Fruit fly (Drosophila melanogaster) whole organism, prepupa: ENCODE data around the gene CheA84a.

ENCODE experiments used
- Blimp-1 ChIP-seq: fragments of 200-800 bp; sonication (Bioruptor generic); optimal IDR thresholded peaks from 3 replicates; lab custom pipeline; 2017; ENCODE audit warnings: missing biosample characterization, missing genetic modification characterization, mild to moderate bottlenecking, moderate library complexity, missing genetic modification reagents
- CG10631 ChIP-seq: fragments of 200-800 bp; sonication (Bioruptor generic); optimal IDR thresholded peaks from 2 replicates; lab custom pipeline; 2016; ENCODE audit warnings: missing biosample characterization, missing genetic modification characterization
- CG11294 ChIP-seq: fragments of 200-800 bp; sonication (Bioruptor generic); IDR thresholded peaks from 2 replicates; pipeline ENCODE4 v1.3.6; 2022; ENCODE audit warnings: missing biosample characterization, missing genetic modification characterization
- CG11762 ChIP-seq: fragments of 200-800 bp; sonication (Bioruptor generic); optimal IDR thresholded peaks from 3 replicates; lab custom pipeline; 2016; ENCODE audit warnings: missing biosample characterization, missing genetic modification characterization; ENCODE audit not compliant: insufficient read depth
- CG15336 ChIP-seq: fragments of 200-800 bp; sonication (Bioruptor generic); IDR thresholded peaks from 2 replicates; pipeline ENCODE4 v1.3.6; 2022; ENCODE audit warnings: missing biosample characterization, missing genetic modification characterization
- CG1621 ChIP-seq: fragments of 200-800 bp; sonication (Bioruptor generic); optimal IDR thresholded peaks from 3 replicates; lab custom pipeline; 2018; ENCODE audit warnings: missing biosample characterization, mild to moderate bottlenecking, missing genetic modification characterization
- CG16779 ChIP-seq: fragments of 200-800 bp; sonication (Bioruptor generic); optimal IDR thresholded peaks from 3 replicates; lab custom pipeline; 2017; ENCODE audit warnings: missing biosample characterization, mild to moderate bottlenecking, missing genetic modification characterization
- CG3032 ChIP-seq: fragments of 200-800 bp; optimal IDR thresholded peaks from 2 replicates; lab custom pipeline; 2019; ENCODE audit warnings: missing biosample characterization, mild to moderate bottlenecking, missing genetic modification characterization, moderate library complexity
- CG34406 ChIP-seq: fragments of 200-800 bp; sonication (Bioruptor generic); optimal IDR thresholded peaks from 3 replicates; lab custom pipeline; 2016; ENCODE audit warnings: missing biosample characterization, missing genetic modification characterization
- CG4318 ChIP-seq: fragments of 200-800 bp; sonication (Bioruptor generic); optimal IDR thresholded peaks from 3 replicates; lab custom pipeline; 2017; ENCODE audit warnings: missing biosample characterization, mild to moderate bottlenecking, missing genetic modification characterization
- CG6163 ChIP-seq: fragments of 200-800 bp; sonication (Bioruptor generic); IDR thresholded peaks from 3 replicates; pipeline ENCODE4 v1.3.6; 2022; ENCODE audit warnings: missing biosample characterization, missing genetic modification characterization
- CG6276 ChIP-seq: fragments of 200-800 bp; sonication (Bioruptor generic); optimal IDR thresholded peaks from 2 replicates; lab custom pipeline; 2017; ENCODE audit warnings: missing biosample characterization, mild to moderate bottlenecking, missing genetic modification characterization
- CG6808 ChIP-seq: fragments of 200-800 bp; sonication (Bioruptor generic); optimal IDR thresholded peaks from 3 replicates; lab custom pipeline; 2017; ENCODE audit warnings: missing biosample characterization, missing genetic modification characterization, mild to moderate bottlenecking, moderate library complexity, missing genetic modification reagents
- CG7368 ChIP-seq: fragments of 200-800 bp; sonication (Bioruptor generic); optimal IDR thresholded peaks from 3 replicates; lab custom pipeline; 2016; ENCODE audit warnings: missing biosample characterization, missing genetic modification characterization
- CG8119 ChIP-seq: fragments of 200-800 bp; sonication (Bioruptor generic); IDR thresholded peaks from 3 replicates; pipeline ENCODE4 v1.3.6; 2022; ENCODE audit warnings: missing biosample characterization, missing genetic modification characterization
- CG8632 ChIP-seq: fragments of 200-800 bp; sonication (Bioruptor generic); optimal IDR thresholded peaks from 3 replicates; lab custom pipeline; 2016; ENCODE audit warnings: missing biosample characterization, missing genetic modification characterization
- CG9139 ChIP-seq: fragments of 200-800 bp; sonication (Bioruptor generic); optimal IDR thresholded peaks from 3 replicates; lab custom pipeline; 2017; ENCODE audit warnings: missing biosample characterization, mild to moderate bottlenecking, missing genetic modification characterization
- Eip75B ChIP-seq: fragments of 200-800 bp; sonication (Bioruptor generic); optimal IDR thresholded peaks from 3 replicates; lab custom pipeline; 2016; ENCODE audit warnings: missing biosample characterization, missing genetic modification characterization
- Eip78C ChIP-seq: fragments of 200-800 bp; sonication (Bioruptor generic); peaks from one replicate; lab custom pipeline; 2016; ENCODE audit warnings: missing biosample characterization, missing genetic modification characterization
- Eip93F ChIP-seq: fragments of 200-800 bp; sonication (Bioruptor generic); optimal IDR thresholded peaks from 2 replicates; lab custom pipeline; 2016; ENCODE audit warnings: missing biosample characterization, mild to moderate bottlenecking, missing genetic modification characterization
- Ets21C ChIP-seq: fragments of 200-800 bp; sonication (Bioruptor generic); optimal IDR thresholded peaks from 3 replicates; lab custom pipeline; 2016; ENCODE audit warnings: missing biosample characterization, missing genetic modification characterization
- Ets96B ChIP-seq: fragments of 200-800 bp; optimal IDR thresholded peaks from 2 replicates; lab custom pipeline; 2019; ENCODE audit warnings: missing biosample characterization, mild to moderate bottlenecking, missing genetic modification characterization, moderate library complexity
- Hr39 ChIP-seq: fragments of 200-800 bp; sonication (Bioruptor generic); optimal IDR thresholded peaks from 2 replicates; lab custom pipeline; 2016; ENCODE audit warnings: missing biosample characterization, missing genetic modification characterization
- Lpt ChIP-seq: fragments of 200-800 bp; sonication (Bioruptor generic); optimal IDR thresholded peaks from 3 replicates; lab custom pipeline; 2016; ENCODE audit warnings: missing biosample characterization, missing genetic modification characterization
- Met ChIP-seq: fragments of 200-800 bp; sonication (Bioruptor generic); optimal IDR thresholded peaks from 3 replicates; lab custom pipeline; 2016; ENCODE audit warnings: missing biosample characterization, missing genetic modification characterization
- OdsH ChIP-seq: fragments of 200-800 bp; sonication (Bioruptor generic); optimal IDR thresholded peaks from 3 replicates; lab custom pipeline; 2016; ENCODE audit warnings: missing biosample characterization, missing genetic modification characterization
- Smox ChIP-seq: fragments of 200-800 bp; sonication (Bioruptor generic); optimal IDR thresholded peaks from 3 replicates; lab custom pipeline; 2016; ENCODE audit warnings: missing biosample characterization, missing genetic modification characterization
- Sox102F ChIP-seq: fragments of 200-800 bp; sonication (Bioruptor generic); optimal IDR thresholded peaks from 2 replicates; lab custom pipeline; 2016; ENCODE audit warnings: missing biosample characterization, mild to moderate bottlenecking, missing genetic modification characterization
- Sox14 ChIP-seq: fragments of 200-800 bp; sonication (Bioruptor generic); optimal IDR thresholded peaks from 3 replicates; lab custom pipeline; 2016; ENCODE audit warnings: missing biosample characterization, missing genetic modification characterization
- Sox15 ChIP-seq: fragments of 200-800 bp; sonication (Bioruptor generic); optimal IDR thresholded peaks from 3 replicates; lab custom pipeline; 2016; ENCODE audit warnings: missing biosample characterization, missing genetic modification characterization
- acj6 ChIP-seq: fragments of 200-800 bp; sonication (Bioruptor generic); optimal IDR thresholded peaks from 3 replicates; lab custom pipeline; 2016; ENCODE audit warnings: missing biosample characterization, missing genetic modification characterization
- dac ChIP-seq: fragments of 200-800 bp; sonication (Bioruptor generic); optimal IDR thresholded peaks from 2 replicates; lab custom pipeline; 2017; ENCODE audit warnings: missing biosample characterization, mild to moderate bottlenecking, missing genetic modification characterization
- eg ChIP-seq: fragments of 200-800 bp; sonication (Bioruptor generic); IDR thresholded peaks from 3 replicates; pipeline ENCODE4 v1.3.6; 2022; ENCODE audit warnings: missing biosample characterization, missing genetic modification characterization
- fd59A ChIP-seq: fragments of 200-800 bp; sonication (Bioruptor generic); optimal IDR thresholded peaks from 2 replicates; lab custom pipeline; 2017; ENCODE audit warnings: missing biosample characterization, mild to moderate bottlenecking, missing genetic modification characterization, missing genetic modification reagents
- fd85E ChIP-seq: fragments of 200-800 bp; sonication (Bioruptor generic); optimal IDR thresholded peaks from 3 replicates; lab custom pipeline; 2016; ENCODE audit warnings: missing biosample characterization, missing genetic modification characterization
- fkh ChIP-seq: fragments of 200-800 bp; sonication (Bioruptor generic); optimal IDR thresholded peaks from 3 replicates; lab custom pipeline; 2017; ENCODE audit warnings: missing biosample characterization, mild to moderate bottlenecking, missing genetic modification characterization, moderate library complexity
- lz ChIP-seq: fragments of 200-800 bp; sonication (Bioruptor generic); optimal IDR thresholded peaks from 3 replicates; lab custom pipeline; 2016; ENCODE audit warnings: missing biosample characterization, missing genetic modification characterization
- net ChIP-seq: fragments of 200-800 bp; sonication (Bioruptor generic); optimal IDR thresholded peaks from 3 replicates; lab custom pipeline; 2016; ENCODE audit warnings: missing biosample characterization, missing genetic modification characterization
- pdm3 ChIP-seq: fragments of 200-800 bp; sonication (Bioruptor generic); optimal IDR thresholded peaks from 3 replicates; lab custom pipeline; 2016; ENCODE audit warnings: missing biosample characterization, missing genetic modification characterization
- salr ChIP-seq, 2 experiments: fragments of 200-800 bp; sonication (Bioruptor generic); optimal IDR thresholded peaks; 3 replicates each; lab custom pipeline; 2016 to 2018; ENCODE audit warnings: missing biosample characterization in 2 of 2, missing genetic modification characterization in 2 of 2, mild to moderate bottlenecking in 1 of 2
- spab ChIP-seq: fragments of 200-800 bp; sonication (Bioruptor generic); optimal IDR thresholded peaks from 2 replicates; lab custom pipeline; 2017; ENCODE audit warnings: missing biosample characterization, mild to moderate bottlenecking, missing genetic modification characterization, missing genetic modification reagents
- topi ChIP-seq: fragments of 200-800 bp; sonication (Bioruptor generic); optimal IDR thresholded peaks from 3 replicates; lab custom pipeline; 2016; ENCODE audit warnings: missing biosample characterization, missing genetic modification characterization

The CheA84a gene

dm6 chr3R:8197137-8197536 is 7.5 kb downstream of the CheA84a start (continued):
- peak in 1 of 2 experiments; percentile 42 for TF ChIP-seq salr (GFP tag; optimal IDR thresholded peaks at IDR 0.05; lab: Kevin White, UChicago)
- peak; percentile 73 for TF ChIP-seq Eip78C (GFP tag; lab: Kevin White, UChicago)
- no peak for TF ChIP-seq CG11294 (GFP tag; lab: Robert Waterston, UW)
- TF ChIP-seq CG11762 = peak; percentile 20
- TF ChIP-seq CG6163 (GFP tag; lab: Robert Waterston, UW) = peak; percentile 64
- no peak for TF ChIP-seq fkh (GFP tag; lab: Kevin White, UChicago)
- no peak for TF ChIP-seq CG6276 (GFP tag; lab: Kevin White, UChicago)
- TF ChIP-seq Sox15 (GFP tag; lab: Kevin White, UChicago) = no peak
- TF ChIP-seq Ets96B (tag; lab: Kevin White, UChicago) = peak; percentile 51
- TF ChIP-seq CG10631 = peak; percentile 39
- TF ChIP-seq Hr39 = peak; percentile 54

DNA sequence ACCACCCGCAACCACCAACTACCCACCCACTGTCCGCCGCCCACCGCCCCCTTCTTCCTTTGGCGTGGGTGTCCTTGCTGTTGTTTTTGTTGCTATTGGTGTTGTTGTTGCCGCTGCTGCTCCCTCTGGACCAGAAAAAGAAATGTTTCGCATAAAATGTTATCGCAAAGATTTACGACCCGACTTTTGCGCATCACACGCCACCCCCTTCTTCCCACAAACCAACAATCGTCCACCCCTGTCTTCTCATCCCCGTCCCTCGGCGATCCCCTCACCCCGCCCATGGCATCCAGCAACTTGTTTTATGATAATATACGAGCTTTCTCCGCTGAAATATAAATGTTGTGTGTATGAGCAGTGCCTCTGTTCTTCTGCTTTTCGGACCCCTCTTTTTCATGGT is 9.6 kb downstream of the CheA84a start:
- no peak for TF ChIP-seq OdsH (GFP tag; lab: Kevin White, UChicago)
- TF ChIP-seq Smox = no peak
- TF ChIP-seq CG34406 = no peak
- no peak for TF ChIP-seq Met
- no peak for TF ChIP-seq Eip78C (GFP tag; lab: Kevin White, UChicago)
- no peak for TF ChIP-seq Eip75B (GFP tag; lab: Kevin White, UChicago)
- no peak for TF ChIP-seq CG16779 (tag; lab: Kevin White, UChicago)
- no peak for TF ChIP-seq CG6808
- no peak for TF ChIP-seq CG6276 (GFP tag; lab: Kevin White, UChicago)
- TF ChIP-seq Sox102F (GFP tag; lab: Kevin White, UChicago) = no peak
- TF ChIP-seq CG15336 = no peak
- no peak for TF ChIP-seq lz
- TF ChIP-seq Sox14 = no peak
- no peak for TF ChIP-seq Ets21C
- TF ChIP-seq spab (GFP tag; lab: Kevin White, UChicago) = no peak
- no peak for TF ChIP-seq fd85E (GFP tag; lab: Kevin White, UChicago)
- TF ChIP-seq, all 60 proteins: peak for 0

DNA sequence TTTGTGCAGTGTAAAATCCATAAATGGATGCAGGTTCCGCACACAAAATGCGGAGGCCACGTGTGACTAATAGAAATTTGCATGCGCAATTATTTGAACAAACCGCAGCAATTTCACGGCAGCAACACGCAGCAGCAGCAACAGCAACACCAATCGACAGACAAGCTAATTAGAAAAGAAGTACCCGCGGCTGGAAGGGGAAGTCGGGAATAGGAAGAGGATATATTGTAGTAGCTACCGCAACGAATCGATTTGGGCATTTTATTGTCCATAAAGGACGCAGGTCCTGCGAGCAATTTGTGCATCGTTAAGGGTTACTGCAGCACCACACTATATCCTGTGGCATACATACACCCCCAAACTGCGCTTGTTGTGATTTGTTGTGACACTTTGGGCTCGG is 11.5 kb downstream of the CheA84a start:
- TF ChIP-seq spab (GFP tag; lab: Kevin White, UChicago) = no peak
- no peak for TF ChIP-seq CG6808
- no peak for TF ChIP-seq salr (GFP tag; optimal IDR thresholded peaks at IDR 0.05; lab: Kevin White, UChicago)
- no peak for TF ChIP-seq Eip93F (GFP tag; lab: Kevin White, UChicago)
- no peak for TF ChIP-seq CG7368
- no peak for TF ChIP-seq Sox14
- no peak for TF ChIP-seq CG11294 (GFP tag; lab: Robert Waterston, UW)
- no peak for TF ChIP-seq eg
- TF ChIP-seq dac (GFP tag; lab: Kevin White, UChicago) = no peak
- TF ChIP-seq CG1621 = no peak
- no peak for TF ChIP-seq CG11762
- no peak for TF ChIP-seq Ets96B (tag; lab: Kevin White, UChicago)
- no peak for TF ChIP-seq CG4318
- no peak for TF ChIP-seq acj6 (GFP tag; lab: Kevin White, UChicago)
- no peak for TF ChIP-seq Met
- no peak for TF ChIP-seq fd59A (GFP tag; lab: Kevin White, UChicago)
- TF ChIP-seq CG9139 (GFP tag; lab: Kevin White, UChicago) = no peak
- no peak for TF ChIP-seq topi (GFP tag; lab: Kevin White, UChicago)
- TF ChIP-seq net = no peak
- no peak for TF ChIP-seq Blimp-1 (GFP tag; lab: Kevin White, UChicago)

DNA sequence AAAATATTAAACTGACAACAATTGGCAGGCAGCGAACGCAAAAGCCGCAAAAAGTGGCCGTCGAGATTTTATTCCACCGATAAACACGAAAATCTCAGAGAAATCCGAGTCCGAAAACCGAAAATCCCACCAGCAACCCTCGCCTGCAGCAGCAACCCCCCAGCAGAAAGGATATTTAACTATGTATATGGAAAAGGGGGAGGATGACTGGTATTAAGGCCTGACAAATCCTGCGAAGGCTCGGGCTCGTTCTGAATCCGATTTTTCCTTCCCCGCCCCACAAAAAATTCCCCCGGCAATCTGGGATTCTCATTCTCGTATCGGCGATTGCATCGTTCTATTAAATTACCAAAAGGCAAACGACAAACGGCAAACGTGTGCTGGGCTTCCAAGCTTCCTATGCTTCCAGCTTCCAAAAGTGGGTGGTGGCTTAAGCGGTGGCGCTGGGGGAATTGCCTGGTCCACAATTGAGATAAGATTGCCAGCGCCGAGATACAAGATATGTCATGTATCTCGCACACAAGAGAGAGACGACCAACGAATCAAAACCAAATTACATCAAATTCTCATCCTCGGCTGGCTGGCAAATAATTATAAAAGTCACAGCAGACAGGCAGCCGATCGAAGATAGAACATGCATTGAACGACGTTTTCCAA is 12.2 kb downstream of the CheA84a start:
- TF ChIP-seq CG8119 (no peak), pdm3 (GFP tag; lab: Kevin White, UChicago) (no peak), CG8632 (GFP tag; lab: Kevin White, UChicago) (no peak), Sox102F (GFP tag; lab: Kevin White, UChicago) (no peak), CG3032 (no peak), Lpt (GFP tag; lab: Kevin White, UChicago) (no peak)
